Fruit fly (Drosophila melanogaster): ENCODE measurements around the gene Antdh.

DNA sequence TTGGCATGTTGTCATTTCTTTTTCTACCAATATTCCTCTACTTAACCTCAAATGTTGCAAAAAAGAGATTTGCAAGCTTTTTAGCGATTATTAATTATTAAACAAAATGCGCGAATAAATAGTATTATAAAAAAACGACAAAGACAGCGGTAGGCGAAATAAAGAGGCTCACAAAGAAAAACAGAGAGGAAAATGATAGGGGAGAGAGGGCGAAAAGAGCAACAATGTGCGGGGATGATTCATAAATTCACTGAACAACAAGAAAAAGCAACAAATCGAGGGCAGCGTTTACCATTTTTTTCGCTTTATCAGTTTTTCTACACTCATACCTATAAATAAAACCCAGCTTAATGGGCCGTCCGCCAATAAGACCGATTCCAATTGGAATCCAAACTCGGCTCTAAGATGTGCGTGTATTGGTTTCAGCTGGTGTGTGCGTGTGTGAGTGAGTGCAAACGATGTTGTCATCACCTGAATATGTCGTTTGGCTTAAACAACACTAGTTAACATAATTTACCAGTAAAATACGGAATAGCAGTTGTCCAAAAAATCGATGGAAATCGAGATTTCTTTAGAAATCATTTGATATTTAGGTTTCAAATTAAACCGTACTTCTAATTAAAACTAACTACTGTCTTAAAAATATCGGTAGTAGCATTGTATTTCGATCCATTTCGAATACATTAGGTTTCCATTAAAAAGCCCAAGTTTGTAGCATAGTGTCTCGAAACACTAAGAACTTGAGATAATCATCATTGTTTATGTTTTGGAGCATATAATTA is 12.9 kb downstream of the Antdh start:
- TF ChIP-seq Myc (optimal IDR thresholded peaks at IDR 0.05) (no peak), Abd-B (GFP tag; optimal IDR thresholded peaks at IDR 0.05) (no peak), jim (GFP tag; optimal IDR thresholded peaks at IDR 0.05) (no peak), dmrt93B (GFP tag; optimal IDR thresholded peaks at IDR 0.05) (no peak), dsf (GFP tag; optimal IDR thresholded peaks at IDR 0.05; ENCODE audit: borderline replicate concordance) (no peak), ey (GFP tag; optimal IDR thresholded peaks at IDR 0.05) (no peak)

All from whole organism, wandering third instar larva.